Fruit fly (Drosophila melanogaster): Measurements from ENCODE around the gene Alg13.

- TF ChIP-seq CG8478 (optimal IDR thresholded peaks at IDR 0.05): no peak
- TF ChIP-seq CTCF (optimal IDR thresholded peaks at IDR 0.05): no peak
Observed at dm6 chr3R:29138961-29139527, 671 bp upstream of the Alg13 start.
